Fruit fly (Drosophila melanogaster) whole organism, embryonic: ENCODE data around the gene Eig71Ei.

Experiments
- Asciz ChIP-seq: fragments of 200-800 bp; sonication (Bioruptor generic); optimal IDR thresholded peaks from 2 replicates; lab custom pipeline; 2017; ENCODE audit warnings: missing biosample characterization, mild to moderate bottlenecking, missing genetic modification characterization, missing genetic modification reagents
- CG10959 ChIP-seq: fragments of 200-800 bp; sonication (Bioruptor generic); IDR thresholded peaks from 2 replicates; pipeline ENCODE4 v1.3.6; 2022; ENCODE audit warnings: missing biosample characterization, missing genetic modification characterization
- CG10979 ChIP-seq: fragments of 200-800 bp; sonication (Bioruptor generic); optimal IDR thresholded peaks from 2 replicates; lab custom pipeline; 2018; ENCODE audit warnings: missing biosample characterization, mild to moderate bottlenecking, missing genetic modification characterization, moderate library complexity
- CG12236 ChIP-seq: fragments of 200-800 bp; sonication (Bioruptor generic); optimal IDR thresholded peaks from 2 replicates; lab custom pipeline; 2016; ENCODE audit warnings: missing biosample characterization, missing genetic modification characterization
- CG12744 ChIP-seq: fragments of 200-800 bp; sonication (Bioruptor generic); optimal IDR thresholded peaks from 2 replicates; lab custom pipeline; 2016; ENCODE audit warnings: missing biosample characterization, missing genetic modification characterization
- CG12769 ChIP-seq: fragments of 200-800 bp; sonication (Bioruptor generic); optimal IDR thresholded peaks from 2 replicates; lab custom pipeline; 2019; ENCODE audit warnings: missing biosample characterization, mild to moderate bottlenecking, missing genetic modification characterization, moderate library complexity
- CG1529 ChIP-seq: fragments of 200-800 bp; sonication (Bioruptor generic); optimal IDR thresholded peaks from 3 replicates; lab custom pipeline; 2018; ENCODE audit warnings: missing biosample characterization, missing genetic modification characterization
- CG15696 ChIP-seq: fragments of 200-800 bp; sonication (Bioruptor generic); optimal IDR thresholded peaks from 2 replicates; lab custom pipeline; 2019; ENCODE audit warnings: missing biosample characterization, mild to moderate bottlenecking, missing genetic modification characterization, moderate library complexity
- CG17359 ChIP-seq: fragments of 200-800 bp; sonication (Bioruptor generic); optimal IDR thresholded peaks from 3 replicates; lab custom pipeline; 2018; ENCODE audit warnings: missing biosample characterization, mild to moderate bottlenecking, missing genetic modification characterization, moderate library complexity
- CG2120 ChIP-seq: fragments of 200-800 bp; sonication (Bioruptor generic); optimal IDR thresholded peaks from 3 replicates; lab custom pipeline; 2016; ENCODE audit warnings: missing biosample characterization, missing genetic modification characterization
- CG2129 ChIP-seq: fragments of 200-800 bp; sonication (Bioruptor generic); IDR thresholded peaks from 2 replicates; pipeline ENCODE4 v1.3.6; 2022; ENCODE audit warnings: missing biosample characterization, missing genetic modification characterization; ENCODE audit not compliant: partially characterized antibody
- CG30020 ChIP-seq: fragments of 200-800 bp; optimal IDR thresholded peaks from 2 replicates; lab custom pipeline; 2019; ENCODE audit warnings: missing biosample characterization, mild to moderate bottlenecking, missing genetic modification characterization, moderate library complexity
- CG31224 ChIP-seq: fragments of 200-800 bp; sonication (Bioruptor generic); IDR thresholded peaks from 2 replicates; pipeline ENCODE4 v1.3.6; 2022; ENCODE audit warnings: missing biosample characterization, missing genetic modification characterization
- CG31365 ChIP-seq: fragments of 200-800 bp; sonication (Bioruptor generic); optimal IDR thresholded peaks from 2 replicates; lab custom pipeline; 2018; ENCODE audit warnings: missing biosample characterization, mild to moderate bottlenecking, missing genetic modification characterization
- CG32767 ChIP-seq: fragments of 200-800 bp; sonication (Bioruptor generic); IDR thresholded peaks from 2 replicates; pipeline ENCODE4 v1.3.6; 2022; ENCODE audit warnings: missing biosample characterization, missing genetic modification characterization
- CG3407 ChIP-seq: fragments of 200-800 bp; sonication (Bioruptor generic); optimal IDR thresholded peaks from 2 replicates; lab custom pipeline; 2018; ENCODE audit warnings: missing biosample characterization, mild to moderate bottlenecking, missing genetic modification characterization
- CG4424 ChIP-seq: fragments of 200-800 bp; sonication (Bioruptor generic); optimal IDR thresholded peaks from 3 replicates; lab custom pipeline; 2016; ENCODE audit warnings: missing biosample characterization, missing genetic modification characterization
- CG4707 ChIP-seq: fragments of 200-800 bp; sonication (Bioruptor generic); optimal IDR thresholded peaks from 2 replicates; lab custom pipeline; 2018; ENCODE audit warnings: missing biosample characterization, mild to moderate bottlenecking, missing genetic modification characterization, moderate library complexity
- CG6654 ChIP-seq: fragments of 200-800 bp; sonication (Bioruptor generic); optimal IDR thresholded peaks from 2 replicates; lab custom pipeline; 2017; ENCODE audit warnings: missing biosample characterization, mild to moderate bottlenecking, missing genetic modification characterization
- CG7556 ChIP-seq: fragments of 200-800 bp; sonication (Bioruptor generic); optimal IDR thresholded peaks from 2 replicates; lab custom pipeline; 2017; ENCODE audit warnings: missing biosample characterization, mild to moderate bottlenecking, missing genetic modification characterization
- CG8281 ChIP-seq: fragments of 200-800 bp; sonication (Bioruptor generic); optimal IDR thresholded peaks from 2 replicates; lab custom pipeline; 2018; ENCODE audit warnings: missing biosample characterization, mild to moderate bottlenecking, missing genetic modification characterization, moderate library complexity
- D19A ChIP-seq: fragments of 200-800 bp; optimal IDR thresholded peaks from 3 replicates; lab custom pipeline; 2019; ENCODE audit warnings: missing biosample characterization, mild to moderate bottlenecking, missing genetic modification characterization, moderate library complexity
- Dbx ChIP-seq: fragments of 200-800 bp; sonication (Bioruptor generic); IDR thresholded peaks from 3 replicates; pipeline ENCODE4 v1.3.6; 2022; ENCODE audit warnings: missing biosample characterization, missing genetic modification characterization
- Deaf1 ChIP-seq: fragments of 200-800 bp; optimal IDR thresholded peaks from 3 replicates; lab custom pipeline; 2019; ENCODE audit warnings: missing biosample characterization, mild to moderate bottlenecking, missing genetic modification characterization, moderate library complexity
- Doc2 ChIP-seq: fragments of 200-800 bp; sonication (Bioruptor generic); IDR thresholded peaks from 2 replicates; pipeline ENCODE4 v1.3.6; 2022; ENCODE audit warnings: missing biosample characterization, missing genetic modification characterization
- Hmx ChIP-seq: fragments of 200-800 bp; sonication (Bioruptor generic); optimal IDR thresholded peaks from 2 replicates; lab custom pipeline; 2016; ENCODE audit warnings: missing biosample characterization, missing genetic modification characterization
- Lpt ChIP-seq: fragments of >200 bp; optimal IDR thresholded peaks from 2 replicates; lab custom pipeline; 2018; ENCODE audit warnings: missing biosample characterization, missing genetic modification characterization
- NC2α ChIP-seq: fragments of 200-800 bp; sonication (Bioruptor generic); optimal IDR thresholded peaks from 2 replicates; lab custom pipeline; 2016; ENCODE audit warnings: missing biosample characterization, missing genetic modification characterization
- Neu2 ChIP-seq: fragments of 200-800 bp; sonication (Bioruptor generic); optimal IDR thresholded peaks from 3 replicates; lab custom pipeline; 2016; ENCODE audit warnings: missing biosample characterization, missing genetic modification characterization, borderline replicate concordance
- Rx ChIP-seq: fragments of 200-800 bp; sonication (Bioruptor generic); IDR thresholded peaks from 2 replicates; pipeline ENCODE4 v1.3.6; 2022; ENCODE audit warnings: missing biosample characterization, missing genetic modification characterization
- Sox102F ChIP-seq: fragments of 200-800 bp; sonication (Bioruptor generic); optimal IDR thresholded peaks from 2 replicates; lab custom pipeline; 2018; ENCODE audit warnings: missing biosample characterization, mild to moderate bottlenecking, missing genetic modification characterization, moderate library complexity
- ac ChIP-seq: fragments of 200-800 bp; sonication (Bioruptor generic); optimal IDR thresholded peaks from 3 replicates; lab custom pipeline; 2017; ENCODE audit warnings: missing biosample characterization, mild to moderate bottlenecking, missing genetic modification characterization
- ara ChIP-seq: fragments of 200-800 bp; sonication (Bioruptor generic); IDR thresholded peaks from 2 replicates; pipeline ENCODE4 v1.3.6; 2022; ENCODE audit warnings: missing biosample characterization, missing genetic modification characterization
- ase ChIP-seq: fragments of 200-800 bp; sonication (Bioruptor generic); IDR thresholded peaks from 3 replicates; pipeline ENCODE4 v1.3.6; 2022; ENCODE audit warnings: missing biosample characterization, missing genetic modification characterization
- caup ChIP-seq: fragments of 200-800 bp; sonication (Bioruptor generic); optimal IDR thresholded peaks from 3 replicates; lab custom pipeline; 2017; ENCODE audit warnings: missing biosample characterization, mild to moderate bottlenecking, missing genetic modification characterization, moderate library complexity; ENCODE audit not compliant: severe bottlenecking
- cg ChIP-seq: fragments of 200-800 bp; sonication (Bioruptor generic); optimal IDR thresholded peaks from 3 replicates; lab custom pipeline; 2019; ENCODE audit warnings: missing biosample characterization, mild to moderate bottlenecking, missing genetic modification characterization, moderate library complexity
- crol ChIP-seq: fragments of 200-800 bp; sonication (Bioruptor generic); IDR thresholded peaks from 2 replicates; pipeline ENCODE4 v1.3.6; 2022; ENCODE audit warnings: missing biosample characterization, missing genetic modification characterization
- dmrt11E ChIP-seq: fragments of 200-800 bp; sonication (Bioruptor generic); optimal IDR thresholded peaks from 3 replicates; lab custom pipeline; 2018; ENCODE audit warnings: missing biosample characterization, mild to moderate bottlenecking, missing genetic modification characterization, moderate library complexity
- grau ChIP-seq: fragments of 200-800 bp; optimal IDR thresholded peaks from 3 replicates; lab custom pipeline; 2019; ENCODE audit warnings: missing biosample characterization, mild to moderate bottlenecking, missing genetic modification characterization, moderate library complexity
- her ChIP-seq: fragments of 200-800 bp; sonication (Bioruptor generic); optimal IDR thresholded peaks from 2 replicates; lab custom pipeline; 2016; ENCODE audit warnings: missing biosample characterization, missing genetic modification characterization
- jigr1 ChIP-seq: fragments of 200-800 bp; sonication (Bioruptor generic); IDR thresholded peaks from 3 replicates; pipeline ENCODE4 v1.3.6; 2022; ENCODE audit warnings: missing biosample characterization, missing genetic modification characterization
- nmo ChIP-seq: fragments of 200-800 bp; sonication (Bioruptor generic); optimal IDR thresholded peaks from 2 replicates; lab custom pipeline; 2018; ENCODE audit warnings: missing biosample characterization, mild to moderate bottlenecking, missing genetic modification characterization, moderate library complexity
- org-1 ChIP-seq: fragments of 200-800 bp; sonication (Bioruptor generic); optimal IDR thresholded peaks from 2 replicates; lab custom pipeline; 2017; ENCODE audit warnings: missing biosample characterization, missing genetic modification characterization
- otp ChIP-seq: fragments of 200-800 bp; sonication (Bioruptor generic); IDR thresholded peaks from 3 replicates; pipeline ENCODE4, ENCODE4 v1.3.6; 2022; ENCODE audit warnings: missing biosample characterization, missing genetic modification characterization
- rib ChIP-seq: fragments of 200-800 bp; sonication (Bioruptor generic); IDR thresholded peaks from 2 replicates; pipeline ENCODE4 v1.3.6; 2022; ENCODE audit warnings: missing biosample characterization, missing genetic modification characterization
- sqz ChIP-seq: fragments of 200-800 bp; sonication (Bioruptor generic); optimal IDR thresholded peaks from 3 replicates; lab custom pipeline; 2018; ENCODE audit warnings: missing biosample characterization, mild to moderate bottlenecking, missing genetic modification characterization
- ssp ChIP-seq: fragments of 200-800 bp; sonication (Bioruptor generic); IDR thresholded peaks from 2 replicates; pipeline ENCODE4 v1.3.6; 2022; ENCODE audit warnings: missing biosample characterization, missing genetic modification characterization
- tin ChIP-seq: fragments of 200-800 bp; sonication (Bioruptor generic); optimal IDR thresholded peaks from 3 replicates; lab custom pipeline; 2016; ENCODE audit warnings: missing biosample characterization, missing genetic modification characterization
- trem ChIP-seq: fragments of 200-800 bp; optimal IDR thresholded peaks from 3 replicates; lab custom pipeline; 2019; ENCODE audit warnings: missing biosample characterization, mild to moderate bottlenecking, missing genetic modification characterization, moderate library complexity
- wdn ChIP-seq: fragments of 200-800 bp; sonication (Bioruptor generic); IDR thresholded peaks from 2 replicates; pipeline ENCODE4 v1.3.6; 2022; ENCODE audit warnings: missing biosample characterization, missing genetic modification characterization
- z ChIP-seq: fragments of 200-800 bp; sonication (Bioruptor generic); IDR thresholded peaks from 3 replicates; pipeline ENCODE4 v1.3.6; 2022; ENCODE audit warnings: missing biosample characterization, missing genetic modification characterization
- zfh1 ChIP-seq: fragments of 200-800 bp; sonication (Bioruptor generic); IDR thresholded peaks from 3 replicates; pipeline ENCODE4 v1.3.6; 2022; ENCODE audit warnings: missing biosample characterization, missing genetic modification characterization

The Eig71Ei gene

DNA sequence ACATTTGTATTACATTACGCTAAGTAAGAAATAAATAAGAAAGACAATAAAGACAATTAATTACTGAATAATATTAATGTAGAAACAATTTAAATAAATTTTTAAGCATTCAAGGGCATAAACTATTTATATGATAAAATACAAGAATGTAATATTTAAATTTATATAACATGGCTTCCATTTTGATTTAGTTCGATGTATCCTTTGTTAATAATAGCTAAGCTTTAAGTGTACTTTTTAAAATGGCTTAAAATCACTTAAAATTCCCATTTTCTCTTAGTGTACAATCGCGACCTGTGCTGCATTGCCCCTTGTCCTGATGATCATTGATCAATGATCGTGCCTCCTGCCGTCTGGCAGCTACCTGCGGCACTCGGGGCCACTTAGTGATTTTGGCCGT lies 10.9 kb downstream of the Eig71Ei start (continued):
- TF ChIP-seq zfh1 (GFP tag; lab: Robert Waterston, UW), result 0 out of 3 replicates have a peak, but pooled peaks have one; percentile 12
- peak; percentile 13 for TF ChIP-seq CG4424
- no peak for TF ChIP-seq Rx
- TF ChIP-seq dmrt11E (tag; lab: Kevin White, UChicago), result peak; percentile 86
- TF ChIP-seq CG10959 (GFP tag; lab: Robert Waterston, UW), result peak; percentile 48; the same call in 1 of the 2 replicates
- no peak for TF ChIP-seq CG31365
- TF ChIP-seq ase (GFP tag; lab: Robert Waterston, UW), result no peak
- TF ChIP-seq ac (GFP tag; lab: Kevin White, UChicago), result peak; percentile 68
- no peak for TF ChIP-seq wdn (GFP tag; lab: Robert Waterston, UW)
- peak; percentile 34 for TF ChIP-seq D19A (tag; lab: Kevin White, UChicago)
- TF ChIP-seq z, result no peak
- no peak for TF ChIP-seq org-1 (GFP tag; lab: Kevin White, UChicago)
- TF ChIP-seq CG10979, result peak; percentile 76
- TF ChIP-seq CG31224 (GFP tag; lab: Robert Waterston, UW), result no peak
- TF ChIP-seq CG2129 (GFP tag; lab: Robert Waterston, UW), result no peak
- no peak for TF ChIP-seq otp (GFP tag; lab: Robert Waterston, UW)
- TF ChIP-seq Asciz (GFP tag; lab: Kevin White, UChicago), result no peak
- TF ChIP-seq CG17359 (tag; lab: Kevin White, UChicago), result no peak
- TF ChIP-seq rib, result no peak
- no peak for TF ChIP-seq caup
- TF ChIP-seq crol (GFP tag; lab: Robert Waterston, UW), result no peak
- TF ChIP-seq CG7556 (GFP tag; lab: Kevin White, UChicago), result peak; percentile 6
- TF ChIP-seq nmo, result peak; percentile 37
- no peak for TF ChIP-seq CG2120 (GFP tag; lab: Kevin White, UChicago)
- TF ChIP-seq Lpt (GFP tag; lab: Kevin White, UChicago), result no peak
- TF ChIP-seq Sox102F (GFP tag; lab: Kevin White, UChicago), result no peak
- TF ChIP-seq jigr1, result no peak
- no peak for TF ChIP-seq NC2α (GFP tag; lab: Kevin White, UChicago)
- peak; percentile 80 for TF ChIP-seq CG15696 (tag; lab: Kevin White, UChicago)
- TF ChIP-seq Doc2 (GFP tag; lab: Robert Waterston, UW), result no peak
- no peak for TF ChIP-seq sqz
- TF ChIP-seq CG32767, result no peak
- no peak for TF ChIP-seq CG12744 (GFP tag; lab: Kevin White, UChicago)
- no peak for TF ChIP-seq CG3407 (GFP tag; lab: Kevin White, UChicago)
- TF ChIP-seq CG12769 (tag; lab: Kevin White, UChicago), result no peak
- TF ChIP-seq tin (GFP tag; lab: Kevin White, UChicago), result no peak
- no peak for TF ChIP-seq cg (GFP tag; lab: Kevin White, UChicago)
- TF ChIP-seq CG12236, result no peak
- no peak for TF ChIP-seq Dbx
- TF ChIP-seq ssp (GFP tag; lab: Robert Waterston, UW), result no peak
- TF ChIP-seq Neu2 (GFP tag; lab: Kevin White, UChicago), result no peak
- no peak for TF ChIP-seq CG30020 (tag; lab: Kevin White, UChicago)
- TF ChIP-seq Deaf1 (tag; lab: Kevin White, UChicago), result no peak
- TF ChIP-seq her (GFP tag; lab: Kevin White, UChicago), result no peak
- no peak for TF ChIP-seq Hmx (GFP tag; lab: Kevin White, UChicago)
- TF ChIP-seq trem, result peak; percentile 8
- TF ChIP-seq CG1529 (GFP tag; lab: Kevin White, UChicago), result no peak
- TF ChIP-seq CG4707 (GFP tag; lab: Kevin White, UChicago), result no peak
- TF ChIP-seq CG8281 (tag; lab: Kevin White, UChicago), result no peak
- 0 out of 2 replicates have a peak, but pooled peaks have one; percentile 24 for TF ChIP-seq ara
- peak; percentile 30 for TF ChIP-seq grau (tag; lab: Kevin White, UChicago)
- no peak for TF ChIP-seq CG6654 (GFP tag; lab: Kevin White, UChicago)
